Worm (Caenorhabditis elegans) whole organism, midembryonic: ENCODE measurements around the gene T28A11.19.

Experiments used
- T22C8.4 ChIP-seq: fragments of 200-800 bp; sonication (Bioruptor generic); IDR thresholded peaks from 2 replicates; pipeline ENCODE4 v1.3.6; 2022; ENCODE audit warnings: missing genetic modification characterization, missing compliant biosample characterization
- cog-1 ChIP-seq: sonication (generic microtip); optimal IDR thresholded peaks from 2 replicates; lab custom pipeline; 2016; ENCODE audit warnings: missing genetic modification characterization, missing compliant biosample characterization
- flt-1 ChIP-seq: fragments of 200-800 bp; sonication (Bioruptor generic); IDR thresholded peaks from 2 replicates; pipeline ENCODE4 v1.3.6; 2022; ENCODE audit warnings: missing genetic modification characterization, missing compliant biosample characterization
- klf-2 ChIP-seq: fragments of 200-800 bp; sonication (Bioruptor generic); conservative IDR thresholded peaks from 2 replicates; pipeline ENCODE4 v1.3.6; 2022; ENCODE audit warnings: missing genetic modification reagents, missing genetic modification characterization, missing compliant biosample characterization
- med-1 ChIP-seq: sonication (generic microtip); optimal IDR thresholded peaks from 2 replicates; lab custom pipeline; 2017; ENCODE audit warnings: missing genetic modification characterization, mild to moderate bottlenecking, missing compliant biosample characterization, antibody characterized with exemption, missing genetic modification reagents; ENCODE audit not compliant: insufficient read depth
- ref-1 ChIP-seq: fragments of 200-800 bp; sonication (Bioruptor generic); conservative IDR thresholded peaks from 2 replicates; pipeline ENCODE4 v1.3.6; 2022; ENCODE audit warnings: missing genetic modification reagents, missing genetic modification characterization, missing compliant biosample characterization
- tab-1 ChIP-seq: fragments of 200-800 bp; sonication (Bioruptor generic); IDR thresholded peaks from 2 replicates; pipeline ENCODE4 v1.3.6; 2022; ENCODE audit warnings: missing genetic modification characterization, missing compliant biosample characterization
- ztf-23 ChIP-seq: fragments of 200-800 bp; sonication (Bioruptor generic); IDR thresholded peaks from 2 replicates; pipeline ENCODE4 v1.3.6; 2022; ENCODE audit warnings: missing genetic modification reagents, missing genetic modification characterization, missing compliant biosample characterization
- ztf-29 ChIP-seq: fragments of 200-800 bp; sonication (Bioruptor generic); IDR thresholded peaks from 2 replicates; pipeline ENCODE4 v1.3.6; 2022; ENCODE audit warnings: missing genetic modification reagents, missing genetic modification characterization, missing compliant biosample characterization

DNA sequence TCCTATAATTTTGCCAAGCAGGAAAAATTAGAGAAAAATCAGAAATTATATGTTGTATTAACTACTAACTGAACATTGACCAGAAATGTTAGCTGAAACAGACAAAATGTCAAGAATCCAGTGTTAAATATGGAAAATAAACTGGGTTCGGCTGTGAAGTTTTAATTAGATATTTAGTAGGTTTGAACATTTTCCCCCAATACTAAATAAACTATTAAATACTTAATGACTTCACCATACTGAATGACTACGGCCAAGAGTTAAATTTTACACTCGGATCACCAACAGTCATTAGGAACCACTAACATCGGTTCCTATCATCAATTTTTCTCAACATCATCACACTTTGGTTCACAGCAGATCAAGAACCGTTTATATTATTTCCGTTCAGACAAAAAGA is 26.1 kb upstream of the T28A11.19 start:
- TF ChIP-seq med-1 (GFP tag; lab: Kevin White, UChicago): no peak
- no peak for TF ChIP-seq T22C8.4
- no peak for TF ChIP-seq cog-1 (tag; lab: Kevin White, UChicago)
- TF ChIP-seq klf-2: no peak
- no peak for TF ChIP-seq tab-1 (GFP tag; lab: Robert Waterston, UW)
- TF ChIP-seq flt-1 (GFP tag; lab: Robert Waterston, UW): no peak
- TF ChIP-seq ref-1 (GFP tag; lab: Robert Waterston, UW): no peak
- TF ChIP-seq ztf-23: no peak
- no peak for TF ChIP-seq ztf-29 (GFP tag; lab: Robert Waterston, UW)
